Worm (Caenorhabditis elegans) whole organism, L2 larva: Measurements from ENCODE around the gene B0432.9.

Source experiments
- C34F6.9 ChIP-seq: fragments of 150-350 bp; optimal IDR thresholded peaks from 2 replicates; lab custom pipeline; 2014; ENCODE audit warnings: missing biosample characterization, missing genetic modification characterization
- F13H6.1 ChIP-seq: sonication (generic microtip); optimal IDR thresholded peaks from 2 replicates; lab custom pipeline; 2016; ENCODE audit warnings: missing genetic modification characterization, missing compliant biosample characterization
- R02D3.7 ChIP-seq: fragments of 150-350 bp; optimal IDR thresholded peaks from 2 replicates; lab custom pipeline; 2014; ENCODE audit warnings: missing biosample characterization, missing genetic modification characterization
- Y55F3AM.14 ChIP-seq: fragments of 200-800 bp; sonication (Bioruptor generic); optimal IDR thresholded peaks from 2 replicates; lab custom pipeline; 2018; ENCODE audit warnings: mild to moderate bottlenecking, missing genetic modification characterization, missing compliant biosample characterization
- ZK546.5 ChIP-seq: sonication (generic microtip); optimal IDR thresholded peaks from 2 replicates; lab custom pipeline; 2017; ENCODE audit warnings: missing biosample characterization, missing genetic modification characterization
- alr-1 ChIP-seq: fragments of 150-350 bp; optimal IDR thresholded peaks from 2 replicates; lab custom pipeline; 2014; ENCODE audit warnings: missing biosample characterization, missing genetic modification characterization
- aly-2 ChIP-seq: fragments of 150-350 bp; optimal IDR thresholded peaks from 2 replicates; lab custom pipeline; 2014; ENCODE audit warnings: missing biosample characterization, missing genetic modification characterization
- ceh-16 ChIP-seq: fragments of 150-350 bp; optimal IDR thresholded peaks from 2 replicates; lab custom pipeline; 2014; ENCODE audit warnings: missing biosample characterization, missing genetic modification characterization
- ceh-82 ChIP-seq: fragments of 150-350 bp; optimal IDR thresholded peaks from 2 replicates; lab custom pipeline; 2014; ENCODE audit warnings: missing biosample characterization, missing genetic modification characterization
- crh-2 ChIP-seq: sonication (generic microtip); optimal IDR thresholded peaks from 2 replicates; lab custom pipeline; 2017; ENCODE audit warnings: missing biosample characterization, missing genetic modification characterization
- egl-27 ChIP-seq: sonication (generic microtip); optimal IDR thresholded peaks from 3 replicates; lab custom pipeline; 2017; ENCODE audit warnings: missing biosample characterization, missing genetic modification reagents, missing genetic modification characterization
- elt-1 ChIP-seq: fragments of 150-350 bp; optimal IDR thresholded peaks from 2 replicates; lab custom pipeline; 2014; ENCODE audit warnings: missing biosample characterization, missing genetic modification characterization
- elt-3 ChIP-seq: sonication (generic microtip); optimal IDR thresholded peaks from 2 replicates; lab custom pipeline; 2017; ENCODE audit warnings: missing biosample characterization, missing genetic modification characterization
- fos-1 ChIP-seq: fragments of 150-350 bp; optimal IDR thresholded peaks from 2 replicates; lab custom pipeline; 2014; ENCODE audit warnings: missing biosample characterization, missing genetic modification characterization
- gmeb-1 ChIP-seq: fragments of 150-350 bp; optimal IDR thresholded peaks from 2 replicates; lab custom pipeline; 2014; ENCODE audit warnings: missing biosample characterization, missing genetic modification characterization
- lin-11 ChIP-seq: fragments of 150-350 bp; sonication (generic microtip); optimal IDR thresholded peaks from 2 replicates; lab custom pipeline; 2014; ENCODE audit warnings: missing biosample characterization, missing genetic modification characterization, inconsistent platforms, mixed read lengths
- lin-13 ChIP-seq: fragments of 150-350 bp; optimal IDR thresholded peaks from 2 replicates; lab custom pipeline; 2014; ENCODE audit warnings: missing biosample characterization, missing genetic modification reagents, missing genetic modification characterization
- lin-39 ChIP-seq: fragments of 150-350 bp; optimal IDR thresholded peaks from 2 replicates; lab custom pipeline; 2014; ENCODE audit warnings: missing biosample characterization, missing genetic modification reagents, missing genetic modification characterization
- lsy-2 ChIP-seq, 2 experiments: fragments of 150-350 bp in 1 of 2; sonication (generic microtip) in 1 of 2; optimal IDR thresholded peaks; 2 replicates each; lab custom pipeline; 2014 to 2017; ENCODE audit warnings: missing biosample characterization in 2 of 2, missing genetic modification characterization in 2 of 2
- mdl-1 ChIP-seq, 2 experiments: fragments of 150-350 bp in 1 of 2; sonication (generic microtip) in 1 of 2; optimal IDR thresholded peaks; 2 replicates each; lab custom pipeline; 2017; ENCODE audit warnings: missing biosample characterization in 2 of 2, missing genetic modification characterization in 2 of 2
- nhr-10 ChIP-seq: sonication (generic microtip); optimal IDR thresholded peaks from 2 replicates; lab custom pipeline; 2017; ENCODE audit warnings: missing biosample characterization, missing genetic modification characterization
- nhr-11 ChIP-seq: fragments of 150-350 bp; optimal IDR thresholded peaks from 2 replicates; lab custom pipeline; 2014; ENCODE audit warnings: missing biosample characterization, missing genetic modification characterization
- nhr-12 ChIP-seq: fragments of 150-350 bp; optimal IDR thresholded peaks from 2 replicates; lab custom pipeline; 2014; ENCODE audit warnings: missing biosample characterization, missing genetic modification characterization
- nhr-21 ChIP-seq: fragments of 150-350 bp; optimal IDR thresholded peaks from 2 replicates; lab custom pipeline; 2014; ENCODE audit warnings: missing biosample characterization, missing genetic modification characterization
- nhr-23 ChIP-seq: fragments of 150-350 bp; optimal IDR thresholded peaks from 2 replicates; lab custom pipeline; 2014; ENCODE audit warnings: missing biosample characterization, missing genetic modification reagents, missing genetic modification characterization
- nhr-25 ChIP-seq: fragments of 150-350 bp; sonication (generic microtip); optimal IDR thresholded peaks from 3 replicates; lab custom pipeline; 2014; ENCODE audit warnings: missing biosample characterization, missing genetic modification characterization
- nhr-77 ChIP-seq: fragments of 150-350 bp; optimal IDR thresholded peaks from 2 replicates; lab custom pipeline; 2014; ENCODE audit warnings: missing biosample characterization, missing genetic modification characterization
- peb-1 ChIP-seq: fragments of 150-350 bp; optimal IDR thresholded peaks from 2 replicates; lab custom pipeline; 2014; ENCODE audit warnings: missing biosample characterization, missing genetic modification characterization
- skn-1 ChIP-seq: sonication (generic microtip); optimal IDR thresholded peaks from 2 replicates; lab custom pipeline; 2017; ENCODE audit warnings: missing biosample characterization, missing genetic modification characterization
- sma-3 ChIP-seq: sonication (generic microtip); optimal IDR thresholded peaks from 2 replicates; lab custom pipeline; 2016; ENCODE audit warnings: missing genetic modification reagents, missing genetic modification characterization, missing compliant biosample characterization
- sma-9 ChIP-seq, 2 experiments: fragments of 150-350 bp in 1 of 2; sonication (generic microtip) in 1 of 2; optimal IDR thresholded peaks; 2 replicates each; lab custom pipeline; 2014 to 2016; ENCODE audit warnings: missing genetic modification characterization in 2 of 2, mild to moderate bottlenecking in 1 of 2, missing biosample characterization in 1 of 2, missing compliant biosample characterization in 1 of 2, missing genetic modification reagents in 1 of 2, moderate library complexity in 1 of 2
- snpc-4 ChIP-seq: fragments of 150-350 bp; optimal IDR thresholded peaks from 2 replicates; lab custom pipeline; 2014; ENCODE audit warnings: missing biosample characterization, missing genetic modification characterization
- unc-39 ChIP-seq: fragments of 150-350 bp; optimal IDR thresholded peaks from 2 replicates; lab custom pipeline; 2014; ENCODE audit warnings: missing biosample characterization, missing genetic modification characterization
- unc-62 ChIP-seq: fragments of 150-350 bp; optimal IDR thresholded peaks from 2 replicates; lab custom pipeline; 2014; ENCODE audit warnings: missing biosample characterization, missing genetic modification reagents, missing genetic modification characterization
- zag-1 ChIP-seq: fragments of 150-350 bp; optimal IDR thresholded peaks from 2 replicates; lab custom pipeline; 2014; ENCODE audit warnings: missing biosample characterization, missing genetic modification characterization
- ztf-1 ChIP-seq: fragments of 200-800 bp; sonication (Bioruptor generic); conservative IDR thresholded peaks from 2 replicates; pipeline ENCODE4 v1.3.6; 2022; ENCODE audit warnings: missing genetic modification characterization, missing compliant biosample characterization
- ztf-11 ChIP-seq: sonication (generic microtip); optimal IDR thresholded peaks from 2 replicates; lab custom pipeline; 2017; ENCODE audit warnings: missing biosample characterization, missing genetic modification characterization
- ztf-4 ChIP-seq: fragments of 150-350 bp; optimal IDR thresholded peaks from 2 replicates; lab custom pipeline; 2014; ENCODE audit warnings: missing biosample characterization, missing genetic modification characterization

The B0432.9 gene

ce11 chrII:299684-300083 is 16.2 kb upstream of the B0432.9 start, which contains the start of gene K01A2.6:
Gene K01A2.6 (plus strand): TSS chrII:299984.
- no peak for TF ChIP-seq ZK546.5 (tag; lab: Kevin White, UChicago)
- TF ChIP-seq nhr-21 (tag; lab: Kevin White, UChicago) = no peak
- TF ChIP-seq nhr-12 = no peak
- no peak for TF ChIP-seq nhr-23 (tag; lab: Kevin White, UChicago)
- no peak for TF ChIP-seq ceh-16 (tag; lab: Kevin White, UChicago)
- no peak for TF ChIP-seq mdl-1 (tag; optimal IDR thresholded peaks at IDR 0.05; lab: Kevin White, UChicago)
- TF ChIP-seq lin-39 (tag; lab: Kevin White, UChicago) = no peak
- TF ChIP-seq nhr-25 (tag; lab: Kevin White, UChicago) = no peak
- TF ChIP-seq Y55F3AM.14 (GFP tag; lab: Kevin White, UChicago) = no peak
- no peak for TF ChIP-seq skn-1 (tag; lab: Kevin White, UChicago)
- TF ChIP-seq ztf-11 (tag; lab: Kevin White, UChicago) = no peak
- no peak for TF ChIP-seq ztf-1 (GFP tag; lab: Robert Waterston, UW)
- TF ChIP-seq sma-3 = no peak
- no peak for TF ChIP-seq lin-13 (GFP tag; lab: Kevin White, UChicago)
- no peak for TF ChIP-seq elt-1 (tag; lab: Kevin White, UChicago)
- TF ChIP-seq alr-1 (tag; lab: Kevin White, UChicago) = no peak
- no peak for TF ChIP-seq snpc-4 (tag; lab: Kevin White, UChicago)
- TF ChIP-seq peb-1 (tag; lab: Kevin White, UChicago) = no peak
- TF ChIP-seq crh-2 (tag; lab: Kevin White, UChicago) = no peak

- TF ChIP-seq aly-2 (tag; lab: Kevin White, UChicago) (no peak), fos-1 (tag; lab: Kevin White, UChicago) (no peak), nhr-25 (tag; lab: Kevin White, UChicago) (no peak), lin-13 (GFP tag; lab: Kevin White, UChicago) (no peak), nhr-12 (no peak), unc-39 (tag; lab: Kevin White, UChicago) (no peak)
Observed at ce11 chrII:296911-297440, 13.5 kb upstream of the B0432.9 start, which contains the start of the genes clec-117 and B0432.1. Gene clec-117 (minus strand): TSS chrII:297011. Gene B0432.1 (plus strand): TSS chrII:297390.

ce11 chrII:294606-295005 is 11.1 kb upstream of the B0432.9 start, which contains the start of gene B0432.11:
Gene B0432.11 (minus strand): TSS chrII:294706.
- TF ChIP-seq nhr-10 (no peak), nhr-77 (tag; lab: Kevin White, UChicago) (no peak), lsy-2 (tag; optimal IDR thresholded peaks at IDR 0.05; lab: Kevin White, UChicago) (no peak), lin-11 (tag; lab: Kevin White, UChicago) (no peak), R02D3.7 (tag; lab: Kevin White, UChicago) (no peak), unc-62 (GFP tag; lab: Kevin White, UChicago) (no peak), sma-3 (no peak), gmeb-1 (tag; lab: Kevin White, UChicago) (no peak), nhr-12 (no peak), F13H6.1 (tag; lab: Kevin White, UChicago) (no peak), egl-27 (tag; lab: Kevin White, UChicago) (no peak), elt-3 (tag; lab: Kevin White, UChicago) (no peak), ztf-1 (GFP tag; lab: Robert Waterston, UW) (no peak), nhr-11 (no peak), peb-1 (tag; lab: Kevin White, UChicago) (no peak), ZK546.5 (tag; lab: Kevin White, UChicago) (no peak), ztf-4 (tag; lab: Kevin White, UChicago) (no peak)
- TF ChIP-seq, all 48 proteins: peak for 0

- no peak for TF ChIP-seq unc-62 (GFP tag; lab: Kevin White, UChicago)
- TF ChIP-seq sma-9 (GFP tag; optimal IDR thresholded peaks at IDR 0.05; lab: Kevin White, UChicago) = no peak
- TF ChIP-seq sma-9 (tag; optimal IDR thresholded peaks at IDR 0.05; lab: Kevin White, UChicago) = no peak
- no peak for TF ChIP-seq nhr-25 (tag; lab: Kevin White, UChicago)
- no peak for TF ChIP-seq alr-1 (tag; lab: Kevin White, UChicago)
- no peak for TF ChIP-seq lin-13 (GFP tag; lab: Kevin White, UChicago)
- no peak for TF ChIP-seq peb-1 (tag; lab: Kevin White, UChicago)
- TF ChIP-seq aly-2 (tag; lab: Kevin White, UChicago) = no peak
- no peak for TF ChIP-seq fos-1 (tag; lab: Kevin White, UChicago)
- TF ChIP-seq nhr-12 = no peak
- TF ChIP-seq ceh-82 = no peak
- no peak for TF ChIP-seq C34F6.9 (tag; lab: Kevin White, UChicago)
- no peak for TF ChIP-seq zag-1
- TF ChIP-seq lin-39 (tag; lab: Kevin White, UChicago) = no peak
- TF ChIP-seq egl-27 (tag; lab: Kevin White, UChicago) = no peak
- no peak for TF ChIP-seq ceh-16 (tag; lab: Kevin White, UChicago)
- TF ChIP-seq nhr-77 (tag; lab: Kevin White, UChicago) = no peak
Observed at ce11 chrII:290282-290681, 6.8 kb upstream of the B0432.9 start, which contains the start of gene djr-1.1. Gene djr-1.1 (plus strand): TSS chrII:290582.
